Worm (Caenorhabditis elegans) whole organism, L4 larva: ENCODE measurements around the gene kars-1.

Experiments
- F44E2.7 ChIP-seq: fragments of 200-800 bp; sonication (Bioruptor generic); IDR thresholded peaks from 2 replicates; pipeline ENCODE4 v2.1.2; 2022; ENCODE audit warnings: missing genetic modification characterization, missing compliant biosample characterization
- Y105C5A.15 ChIP-seq: fragments of 200-800 bp; sonication (Bioruptor generic); IDR thresholded peaks from 2 replicates; pipeline ENCODE4 v1.3.6; 2022; ENCODE audit warnings: missing genetic modification characterization, missing compliant biosample characterization
- aly-2 ChIP-seq: sonication (generic microtip); optimal IDR thresholded peaks from 2 replicates; lab custom pipeline; 2018; ENCODE audit warnings: missing biosample characterization, missing genetic modification characterization
- ceh-20 ChIP-seq: fragments of 200-800 bp; sonication (Bioruptor generic); IDR thresholded peaks from 2 replicates; pipeline ENCODE4 v1.3.6; 2022; ENCODE audit warnings: missing genetic modification reagents, missing genetic modification characterization, missing compliant biosample characterization
- ceh-28 ChIP-seq: fragments of 150-350 bp; optimal IDR thresholded peaks from 2 replicates; lab custom pipeline; 2014; ENCODE audit warnings: missing biosample characterization, missing genetic modification reagents, missing genetic modification characterization
- daf-16 ChIP-seq, 3 experiments: sonication (generic microtip); optimal IDR thresholded peaks; 2 replicates each; lab custom pipeline; 2016 to 2017; ENCODE audit warnings: missing genetic modification characterization in 3 of 3, missing genetic modification reagents in 3 of 3, mild to moderate bottlenecking in 2 of 3, missing compliant biosample characterization in 2 of 3, missing biosample characterization in 1 of 3, moderate library complexity in 1 of 3
- dmd-9 ChIP-seq: fragments of 200-800 bp; sonication (Bioruptor generic); IDR thresholded peaks from 2 replicates; pipeline ENCODE4 v1.3.6; 2022; ENCODE audit warnings: missing genetic modification reagents, missing genetic modification characterization, missing compliant biosample characterization
- dve-1 ChIP-seq: sonication (generic microtip); optimal IDR thresholded peaks from 2 replicates; lab custom pipeline; 2017; ENCODE audit warnings: antibody characterized with exemption, mild to moderate bottlenecking, missing genetic modification characterization, missing compliant biosample characterization; ENCODE audit not compliant: insufficient read depth
- hmg-1.1 ChIP-seq: fragments of 200-800 bp; sonication (Bioruptor generic); IDR thresholded peaks from 2 replicates; pipeline ENCODE4 v1.3.6; 2022; ENCODE audit warnings: missing genetic modification reagents, missing genetic modification characterization, missing compliant biosample characterization
- nhr-237 ChIP-seq: sonication (generic microtip); optimal IDR thresholded peaks from 2 replicates; lab custom pipeline; 2017; ENCODE audit warnings: missing biosample characterization, missing genetic modification characterization
- unc-62 ChIP-seq, 3 experiments: fragments of 150-350 bp in 1 of 3; sonication (generic microtip); optimal IDR thresholded peaks in 2 of 3; peaks in 1 of 3; 1 replicate in 1 of 3; 2 replicates in 2 of 3; lab custom pipeline; 2014 to 2017; ENCODE audit warnings: missing biosample characterization in 3 of 3, missing genetic modification characterization in 3 of 3, missing genetic modification reagents in 3 of 3, missing genotype in 1 of 3
- ztf-11 ChIP-seq: fragments of 150-350 bp; optimal IDR thresholded peaks from 2 replicates; lab custom pipeline; 2014; ENCODE audit warnings: missing biosample characterization, missing genetic modification characterization

DNA sequence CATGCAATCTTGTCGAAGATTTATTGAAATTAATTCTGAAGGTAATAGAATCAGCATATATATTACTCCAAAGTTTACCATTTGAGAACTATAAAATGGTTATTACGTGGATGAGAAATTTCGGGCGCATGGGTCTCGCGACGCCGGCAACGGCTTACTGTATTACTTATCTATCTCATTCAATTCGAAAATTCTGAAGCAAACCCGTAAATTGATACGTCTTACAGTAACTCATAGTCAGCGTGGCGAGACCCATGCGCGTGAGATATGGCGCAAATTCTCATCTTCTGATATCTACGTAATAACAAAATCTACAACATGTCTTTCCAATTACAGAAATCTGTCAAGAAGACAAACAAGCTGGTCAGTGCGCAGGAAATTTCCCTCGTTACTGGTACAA is 47.3 kb upstream of the kars-1 start:
- no peak for TF ChIP-seq ztf-11 (tag; lab: Kevin White, UChicago)
- no peak for TF ChIP-seq ceh-20 (GFP tag; lab: Robert Waterston, UW)
- TF ChIP-seq aly-2 (tag; lab: Kevin White, UChicago): no peak
- TF ChIP-seq Y105C5A.15: no peak
- no peak for TF ChIP-seq ceh-28 (tag; lab: Kevin White, UChicago)
- no peak for TF ChIP-seq dve-1 (tag; lab: Kevin White, UChicago)
- TF ChIP-seq dmd-9: no peak
- TF ChIP-seq hmg-1.1 (GFP tag; lab: Robert Waterston, UW): no peak
- no peak for TF ChIP-seq unc-62 (GFP tag; optimal IDR thresholded peaks at IDR 0.05 in 1 of 2; lab: Kevin White, UChicago)
- no peak for TF ChIP-seq unc-62 (tag; optimal IDR thresholded peaks at IDR 0.05; lab: Kevin White, UChicago)
- TF ChIP-seq daf-16 (GFP tag; optimal IDR thresholded peaks at IDR 0.05; lab: Kevin White, UChicago): no peak
- no peak for TF ChIP-seq daf-16 (tag; optimal IDR thresholded peaks at IDR 0.05; lab: Kevin White, UChicago)
- no peak for TF ChIP-seq nhr-237 (tag; lab: Kevin White, UChicago)
- no peak for TF ChIP-seq F44E2.7 (GFP tag; lab: Robert Waterston, UW)
